Worm (Caenorhabditis elegans) whole organism, young adult: ENCODE data around the gene nspb-10.

Experiments used
- F49E8.2 ChIP-seq: sonication (generic microtip); optimal IDR thresholded peaks from 3 replicates; lab custom pipeline; 2017; ENCODE audit warnings: missing genetic modification characterization, mild to moderate bottlenecking, missing compliant biosample characterization, antibody characterized with exemption, moderate library complexity; ENCODE audit not compliant: insufficient read depth
- T26A5.8 ChIP-seq: sonication (generic microtip); optimal IDR thresholded peaks from 2 replicates; lab custom pipeline; 2016; ENCODE audit warnings: missing genetic modification characterization, missing compliant biosample characterization
- ama-1 ChIP-seq, 3 experiments: fragments of 150-350 bp in 1 of 3; sonication (generic microtip) in 2 of 3; optimal IDR thresholded peaks; 2 replicates each; lab custom pipeline; 2014 to 2018; ENCODE audit warnings: missing biosample characterization in 2 of 3, missing genetic modification characterization in 2 of 3, missing genetic modification reagents in 2 of 3
- attf-3 ChIP-seq: fragments of 200-800 bp; sonication (Bioruptor generic); conservative IDR thresholded peaks from 2 replicates; pipeline ENCODE4 v1.3.6; 2022; ENCODE audit warnings: missing genetic modification reagents, missing genetic modification characterization, missing compliant biosample characterization
- bed-1 ChIP-seq: fragments of 200-800 bp; sonication (Bioruptor generic); IDR thresholded peaks from 2 replicates; pipeline ENCODE4 v1.3.6; 2022; ENCODE audit warnings: missing genetic modification reagents, missing genetic modification characterization, missing compliant biosample characterization
- cebp-1 ChIP-seq, 2 experiments: fragments of 200-800 bp in 1 of 2; sonication (Bioruptor generic) in 1 of 2; sonication (generic microtip) in 1 of 2; IDR thresholded peaks in 1 of 2; optimal IDR thresholded peaks in 1 of 2; 2 replicates each; pipeline versions ENCODE4 v1.3.6 to Lab custom; 2017 to 2022; ENCODE audit warnings: missing compliant biosample characterization in 2 of 2, missing genetic modification characterization in 2 of 2, mild to moderate bottlenecking in 1 of 2, missing genetic modification reagents in 1 of 2, moderate library complexity in 1 of 2
- ceh-79 ChIP-seq: sonication (generic microtip); optimal IDR thresholded peaks from 2 replicates; lab custom pipeline; 2017; ENCODE audit warnings: mild to moderate bottlenecking, missing genetic modification characterization, missing compliant biosample characterization
- him-1 ChIP-seq: sonication (generic microtip); optimal IDR thresholded peaks from 2 replicates; lab custom pipeline; 2016; ENCODE audit warnings: missing genotype, missing genetic modification reagents, missing genetic modification characterization, missing compliant biosample characterization
- hrde-1 ChIP-seq: sonication (generic microtip); optimal IDR thresholded peaks from 2 replicates; lab custom pipeline; 2016; ENCODE audit warnings: missing genetic modification characterization, mild to moderate bottlenecking, missing compliant biosample characterization, moderate library complexity, missing genotype, missing genetic modification reagents, borderline replicate concordance
- nfya-1 ChIP-seq: sonication (generic microtip); optimal IDR thresholded peaks from 2 replicates; lab custom pipeline; 2017; ENCODE audit warnings: antibody characterized with exemption, missing compliant biosample characterization, missing genetic modification characterization, borderline replicate concordance; ENCODE audit not compliant: insufficient read depth
- pha-4 ChIP-seq: fragments of 150-350 bp; sonication (generic microtip); optimal IDR thresholded peaks from 2 replicates; lab custom pipeline; 2014; ENCODE audit warnings: missing biosample characterization, missing genetic modification reagents, missing genetic modification characterization
- tlf-1 ChIP-seq: fragments of 200-800 bp; sonication (Bioruptor generic); optimal IDR thresholded peaks from 2 replicates; lab custom pipeline; 2018; ENCODE audit warnings: mild to moderate bottlenecking, missing genetic modification characterization, missing compliant biosample characterization
- unc-62 ChIP-seq: fragments of 150-350 bp; optimal IDR thresholded peaks from 2 replicates; lab custom pipeline; 2014; ENCODE audit warnings: missing biosample characterization, missing genetic modification reagents, missing genetic modification characterization

DNA sequence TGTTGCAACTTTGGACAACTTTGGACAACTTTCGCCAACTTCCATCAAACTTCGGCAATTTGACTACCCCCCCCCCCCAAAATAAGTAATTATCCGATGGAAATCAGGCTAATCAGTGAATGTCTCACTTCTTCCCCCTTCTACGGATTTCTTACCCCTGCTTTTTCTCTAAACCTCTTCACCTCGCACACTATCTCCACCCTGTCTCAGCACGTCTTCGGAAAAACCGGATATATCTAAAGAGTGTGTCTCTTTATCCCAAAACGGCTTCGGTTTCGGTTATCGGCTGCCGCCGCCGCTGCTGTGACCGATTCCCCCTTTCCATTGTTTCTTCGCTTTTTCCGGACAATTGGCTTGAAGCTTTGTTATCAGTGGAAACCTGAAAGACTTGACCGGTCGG, 20.3 kb downstream of the nspb-10 start:
- TF ChIP-seq F49E8.2 (tag; lab: Kevin White, UChicago): no peak
- TF ChIP-seq ceh-79 (tag; lab: Kevin White, UChicago): no peak
- TF ChIP-seq unc-62 (GFP tag; lab: Kevin White, UChicago): no peak
- TF ChIP-seq hrde-1 (tag; lab: Kevin White, UChicago): no peak
- TF ChIP-seq nfya-1 (tag; lab: Kevin White, UChicago): no peak
- no peak for TF ChIP-seq bed-1 (GFP tag; lab: Robert Waterston, UW)
- TF ChIP-seq T26A5.8 (tag; lab: Kevin White, UChicago): no peak
- no peak for TF ChIP-seq pha-4 (tag; lab: Kevin White, UChicago)
- TF ChIP-seq attf-3: no peak
- TF ChIP-seq ama-1 (optimal IDR thresholded peaks at IDR 0.05; lab: Kevin White, UChicago): no peak
- TF ChIP-seq ama-1 (GFP tag; optimal IDR thresholded peaks at IDR 0.05; lab: Kevin White, UChicago): no peak
- TF ChIP-seq cebp-1 (GFP tag; IDR thresholded peaks at IDR 0.05; lab: Robert Waterston, UW): no peak
- no peak for TF ChIP-seq cebp-1 (tag; optimal IDR thresholded peaks at IDR 0.05; lab: Kevin White, UChicago)
- TF ChIP-seq him-1 (tag; lab: Kevin White, UChicago): no peak
- no peak for TF ChIP-seq tlf-1 (GFP tag; lab: Kevin White, UChicago)
